Worm (Caenorhabditis elegans): Measurements from ENCODE around the gene col-43.

col-43 gene

ce11 chrV:8050811-8051210 is at the start of gene col-43:
Gene col-43 (minus strand): TSS chrV:8050911.
- TF ChIP-seq tbx-11 (GFP tag; IDR thresholded peaks at IDR 0.05) (no peak), aly-1 (tag; optimal IDR thresholded peaks at IDR 0.05) (no peak), tra-4 (tag; optimal IDR thresholded peaks at IDR 0.05) (no peak), hmg-4 (GFP tag; optimal IDR thresholded peaks at IDR 0.05) (no peak), sea-1 (GFP tag; conservative IDR thresholded peaks at IDR 0.05) (no peak), ets-7 (tag; optimal IDR thresholded peaks at IDR 0.05) (no peak), ceh-36 (tag; optimal IDR thresholded peaks at IDR 0.05) (no peak), F13C5.2 (tag; optimal IDR thresholded peaks at IDR 0.05) (no peak), flt-1 (GFP tag; IDR thresholded peaks at IDR 0.05) (no peak), B0310.2 (tag; optimal IDR thresholded peaks at IDR 0.05) (no peak), hmbx-1 (tag; optimal IDR thresholded peaks at IDR 0.05) (no peak), ama-1 (optimal IDR thresholded peaks at IDR 0.05) (no peak), tbx-37 (GFP tag; conservative IDR thresholded peaks at IDR 0.05) (no peak), hnd-1 (tag; optimal IDR thresholded peaks at IDR 0.05) (no peak), ceh-13 (GFP tag; optimal IDR thresholded peaks at IDR 0.05) (no peak), scrt-1 (GFP tag; IDR thresholded peaks at IDR 0.05) (no peak), pes-1 (GFP tag; IDR thresholded peaks at IDR 0.05) (no peak)

- TF ChIP-seq aly-1 (tag; optimal IDR thresholded peaks at IDR 0.05) (no peak), B0310.2 (tag; optimal IDR thresholded peaks at IDR 0.05) (no peak)
Measured at ce11 chrV:8099306-8099705, 48.6 kb upstream of the col-43 start, which contains the start of gene sdz-23. Gene sdz-23 (plus strand): TSS chrV:8099606.

ce11 chrV:8098239-8098638 is 47.5 kb upstream of the col-43 start, which contains the start of gene str-145:
Gene str-145 (minus strand): TSS chrV:8098339.
- TF ChIP-seq hmg-4 (GFP tag; optimal IDR thresholded peaks at IDR 0.05) (no peak), flt-1 (GFP tag; IDR thresholded peaks at IDR 0.05) (no peak), ama-1 (optimal IDR thresholded peaks at IDR 0.05) (no peak), B0310.2 (tag; optimal IDR thresholded peaks at IDR 0.05) (no peak), tra-4 (tag; optimal IDR thresholded peaks at IDR 0.05) (no peak), ets-7 (tag; optimal IDR thresholded peaks at IDR 0.05) (no peak), scrt-1 (GFP tag; IDR thresholded peaks at IDR 0.05) (no peak), F13C5.2 (tag; optimal IDR thresholded peaks at IDR 0.05) (no peak), ceh-36 (tag; optimal IDR thresholded peaks at IDR 0.05) (no peak), hnd-1 (tag; optimal IDR thresholded peaks at IDR 0.05) (no peak), tbx-37 (GFP tag; conservative IDR thresholded peaks at IDR 0.05) (no peak), aly-1 (tag; optimal IDR thresholded peaks at IDR 0.05) (no peak), ceh-13 (GFP tag; optimal IDR thresholded peaks at IDR 0.05) (no peak), hmbx-1 (tag; optimal IDR thresholded peaks at IDR 0.05) (no peak), pes-1 (GFP tag; IDR thresholded peaks at IDR 0.05) (no peak)

ce11 chrV:8095378-8095777 is 44.7 kb upstream of the col-43 start, which contains the start of gene str-146:
Gene str-146 (minus strand): TSS chrV:8095478.
- TF ChIP-seq ets-7 (tag; optimal IDR thresholded peaks at IDR 0.05), result no peak
- no peak for TF ChIP-seq tbx-37 (GFP tag; conservative IDR thresholded peaks at IDR 0.05)
- TF ChIP-seq ama-1 (optimal IDR thresholded peaks at IDR 0.05), result no peak
- no peak for TF ChIP-seq sea-1 (GFP tag; conservative IDR thresholded peaks at IDR 0.05)
- TF ChIP-seq ceh-13 (GFP tag; optimal IDR thresholded peaks at IDR 0.05), result no peak
- no peak for TF ChIP-seq tra-4 (tag; optimal IDR thresholded peaks at IDR 0.05)
- no peak for TF ChIP-seq flt-1 (GFP tag; IDR thresholded peaks at IDR 0.05)
- TF ChIP-seq aly-1 (tag; optimal IDR thresholded peaks at IDR 0.05), result no peak
- no peak for TF ChIP-seq B0310.2 (tag; optimal IDR thresholded peaks at IDR 0.05)
- TF ChIP-seq hmbx-1 (tag; optimal IDR thresholded peaks at IDR 0.05), result no peak
- no peak for TF ChIP-seq hmg-4 (GFP tag; optimal IDR thresholded peaks at IDR 0.05)
- no peak for TF ChIP-seq hnd-1 (tag; optimal IDR thresholded peaks at IDR 0.05)
- TF ChIP-seq tbx-11 (GFP tag; IDR thresholded peaks at IDR 0.05), result no peak
- TF ChIP-seq ceh-36 (tag; optimal IDR thresholded peaks at IDR 0.05), result no peak
- no peak for TF ChIP-seq scrt-1 (GFP tag; IDR thresholded peaks at IDR 0.05)
- TF ChIP-seq pes-1 (GFP tag; IDR thresholded peaks at IDR 0.05), result no peak

- TF ChIP-seq tbx-11 (GFP tag; IDR thresholded peaks at IDR 0.05) (no peak), hmg-4 (GFP tag; optimal IDR thresholded peaks at IDR 0.05) (no peak), hmbx-1 (tag; optimal IDR thresholded peaks at IDR 0.05) (no peak), scrt-1 (GFP tag; IDR thresholded peaks at IDR 0.05) (no peak), ama-1 (optimal IDR thresholded peaks at IDR 0.05) (no peak), ceh-36 (tag; optimal IDR thresholded peaks at IDR 0.05) (no peak), ets-7 (tag; optimal IDR thresholded peaks at IDR 0.05) (no peak), tra-4 (tag; optimal IDR thresholded peaks at IDR 0.05) (no peak)
Measured at ce11 chrV:8092385-8092784, 41.7 kb upstream of the col-43 start, which contains the start of gene str-129. Gene str-129 (minus strand): TSS chrV:8092485.

ce11 chrV:8090595-8090994 is 39.9 kb upstream of the col-43 start, which contains the start of gene str-130:
Gene str-130 (minus strand): TSS chrV:8090695.
- TF ChIP-seq ama-1 (optimal IDR thresholded peaks at IDR 0.05), result no peak
- no peak for TF ChIP-seq B0310.2 (tag; optimal IDR thresholded peaks at IDR 0.05)
- TF ChIP-seq tbx-11 (GFP tag; IDR thresholded peaks at IDR 0.05), result no peak
- TF ChIP-seq tbx-37 (GFP tag; conservative IDR thresholded peaks at IDR 0.05), result no peak
- no peak for TF ChIP-seq hmbx-1 (tag; optimal IDR thresholded peaks at IDR 0.05)
- TF ChIP-seq flt-1 (GFP tag; IDR thresholded peaks at IDR 0.05), result no peak
- no peak for TF ChIP-seq ceh-36 (tag; optimal IDR thresholded peaks at IDR 0.05)
- TF ChIP-seq tra-4 (tag; optimal IDR thresholded peaks at IDR 0.05), result no peak
- no peak for TF ChIP-seq scrt-1 (GFP tag; IDR thresholded peaks at IDR 0.05)
- no peak for TF ChIP-seq hmg-4 (GFP tag; optimal IDR thresholded peaks at IDR 0.05)
- no peak for TF ChIP-seq ets-7 (tag; optimal IDR thresholded peaks at IDR 0.05)
- TF ChIP-seq ceh-13 (GFP tag; optimal IDR thresholded peaks at IDR 0.05), result no peak
- no peak for TF ChIP-seq sea-1 (GFP tag; conservative IDR thresholded peaks at IDR 0.05)
- TF ChIP-seq pes-1 (GFP tag; IDR thresholded peaks at IDR 0.05), result no peak
- no peak for TF ChIP-seq hnd-1 (tag; optimal IDR thresholded peaks at IDR 0.05)
- TF ChIP-seq aly-1 (tag; optimal IDR thresholded peaks at IDR 0.05), result no peak
- TF ChIP-seq F13C5.2 (tag; optimal IDR thresholded peaks at IDR 0.05), result no peak

ce11 chrV:8085141-8085540 is 34.4 kb upstream of the col-43 start, which contains the start of gene C09H5.7:
Gene C09H5.7 (minus strand): TSS chrV:8085241.
- TF ChIP-seq scrt-1 (GFP tag; IDR thresholded peaks at IDR 0.05) (no peak), tbx-37 (GFP tag; conservative IDR thresholded peaks at IDR 0.05) (no peak)

- TF ChIP-seq tra-4 (tag; optimal IDR thresholded peaks at IDR 0.05) (no peak), ets-7 (tag; optimal IDR thresholded peaks at IDR 0.05) (no peak), ceh-13 (GFP tag; optimal IDR thresholded peaks at IDR 0.05) (no peak), hmg-4 (GFP tag; optimal IDR thresholded peaks at IDR 0.05) (no peak), pes-1 (GFP tag; IDR thresholded peaks at IDR 0.05) (no peak), flt-1 (GFP tag; IDR thresholded peaks at IDR 0.05) (no peak), F13C5.2 (tag; optimal IDR thresholded peaks at IDR 0.05) (no peak), aly-1 (tag; optimal IDR thresholded peaks at IDR 0.05) (no peak), sea-1 (GFP tag; conservative IDR thresholded peaks at IDR 0.05) (no peak), hmbx-1 (tag; optimal IDR thresholded peaks at IDR 0.05) (no peak), ama-1 (optimal IDR thresholded peaks at IDR 0.05) (no peak), tbx-11 (GFP tag; IDR thresholded peaks at IDR 0.05) (no peak), B0310.2 (tag; optimal IDR thresholded peaks at IDR 0.05) (no peak), hnd-1 (tag; optimal IDR thresholded peaks at IDR 0.05) (no peak), scrt-1 (GFP tag; IDR thresholded peaks at IDR 0.05) (no peak), ceh-36 (tag; optimal IDR thresholded peaks at IDR 0.05) (no peak)
Measured at ce11 chrV:8081579-8081978, 30.9 kb upstream of the col-43 start, which contains the start of gene str-131. Gene str-131 (minus strand): TSS chrV:8081679.
